Worm (Caenorhabditis elegans) whole organism, young adult: Measurements from ENCODE around the gene asns-2.

ENCODE experiments used
- chd-7 ChIP-seq: sonication (generic microtip); optimal IDR thresholded peaks from 2 replicates; lab custom pipeline; 2016; ENCODE audit warnings: mild to moderate bottlenecking, missing genetic modification characterization, moderate library complexity, missing compliant biosample characterization
- dpff-1 ChIP-seq: sonication (generic microtip); optimal IDR thresholded peaks from 2 replicates; lab custom pipeline; 2017; ENCODE audit warnings: mild to moderate bottlenecking, missing genetic modification characterization, missing compliant biosample characterization
- dpl-1 ChIP-seq: fragments of 150-350 bp; optimal IDR thresholded peaks from 2 replicates; lab custom pipeline; 2014; ENCODE audit warnings: missing biosample characterization, missing genetic modification reagents, missing genetic modification characterization
- hlh-26 ChIP-seq: fragments of 200-800 bp; sonication (Bioruptor generic); conservative IDR thresholded peaks from 2 replicates; pipeline ENCODE4 v1.3.6; 2022; ENCODE audit warnings: missing genetic modification reagents, missing genetic modification characterization, missing compliant biosample characterization
- hmg-1.2 ChIP-seq: fragments of 200-800 bp; sonication (Bioruptor generic); IDR thresholded peaks from 2 replicates; pipeline ENCODE4 v1.3.6; 2022; ENCODE audit warnings: missing genetic modification reagents, missing genetic modification characterization, missing compliant biosample characterization
- sptf-2 ChIP-seq: fragments of 200-800 bp; sonication (Bioruptor generic); optimal IDR thresholded peaks from 2 replicates; lab custom pipeline; 2018; ENCODE audit warnings: mild to moderate bottlenecking, missing genetic modification characterization, missing compliant biosample characterization
- tbx-9 ChIP-seq: sonication (generic microtip); optimal IDR thresholded peaks from 2 replicates; lab custom pipeline; 2016; ENCODE audit warnings: borderline replicate concordance, missing genetic modification characterization, inconsistent platforms, missing compliant biosample characterization
- unc-62 ChIP-seq: fragments of 150-350 bp; optimal IDR thresholded peaks from 2 replicates; lab custom pipeline; 2014; ENCODE audit warnings: missing biosample characterization, missing genetic modification reagents, missing genetic modification characterization

ce11 chrX:8752546-8752945 lies 1.8 kb upstream of the asns-2 start:
- TF ChIP-seq tbx-9 (tag; lab: Kevin White, UChicago): no peak
- no peak for TF ChIP-seq dpl-1 (GFP tag; lab: Kevin White, UChicago)
- TF ChIP-seq hmg-1.2: no peak
- TF ChIP-seq chd-7 (tag; lab: Kevin White, UChicago): no peak
- no peak for TF ChIP-seq unc-62
- no peak for TF ChIP-seq dpff-1 (tag; lab: Kevin White, UChicago)
- no peak for TF ChIP-seq hlh-26 (GFP tag; lab: Robert Waterston, UW)
- TF ChIP-seq sptf-2 (GFP tag; lab: Kevin White, UChicago): no peak
